Worm (Caenorhabditis elegans) whole organism, mixed stage, embryonic: ENCODE results near the gene comt-3.

ENCODE experiments used
- bed-3 ChIP-seq: fragments of 200-800 bp; sonication (Bioruptor generic); optimal IDR thresholded peaks from 3 replicates; lab custom pipeline; 2018; ENCODE audit warnings: mild to moderate bottlenecking, missing genetic modification characterization, moderate library complexity, missing compliant biosample characterization
- blmp-1 ChIP-seq: fragments of 150-350 bp; optimal IDR thresholded peaks from 2 replicates; lab custom pipeline; 2014; ENCODE audit warnings: missing biosample characterization, missing genetic modification characterization
- ceh-39 ChIP-seq: fragments of 150-350 bp; optimal IDR thresholded peaks from 2 replicates; lab custom pipeline; 2014; ENCODE audit warnings: missing biosample characterization, missing genetic modification characterization
- ceh-43 ChIP-seq: fragments of 200-800 bp; sonication (Bioruptor generic); optimal IDR thresholded peaks from 2 replicates; lab custom pipeline; 2018; ENCODE audit warnings: mild to moderate bottlenecking, missing genetic modification characterization, moderate library complexity, missing compliant biosample characterization
- ceh-83 ChIP-seq: fragments of 200-800 bp; sonication (Bioruptor generic); optimal IDR thresholded peaks from 2 replicates; lab custom pipeline; 2018; ENCODE audit warnings: mild to moderate bottlenecking, missing genetic modification characterization, missing compliant biosample characterization
- ces-1 ChIP-seq: fragments of 150-350 bp; optimal IDR thresholded peaks from 2 replicates; lab custom pipeline; 2014; ENCODE audit warnings: missing biosample characterization, missing genetic modification reagents, missing genetic modification characterization
- cnd-1 ChIP-seq: fragments of 200-800 bp; sonication (Bioruptor generic); optimal IDR thresholded peaks from 2 replicates; lab custom pipeline; 2018; ENCODE audit warnings: mild to moderate bottlenecking, missing genetic modification characterization, missing compliant biosample characterization
- drap-1 ChIP-seq: fragments of 200-800 bp; sonication (Bioruptor generic); optimal IDR thresholded peaks from 3 replicates; lab custom pipeline; 2018; ENCODE audit warnings: mild to moderate bottlenecking, missing genetic modification characterization, missing compliant biosample characterization
- elt-1 ChIP-seq: sonication (generic microtip); optimal IDR thresholded peaks from 2 replicates; lab custom pipeline; 2017; ENCODE audit warnings: missing genetic modification characterization, mild to moderate bottlenecking, missing compliant biosample characterization, antibody characterized with exemption, moderate library complexity, borderline replicate concordance; ENCODE audit not compliant: insufficient read depth
- elt-3 ChIP-seq: fragments of 150-350 bp; optimal IDR thresholded peaks from 2 replicates; lab custom pipeline; 2014; ENCODE audit warnings: missing biosample characterization, missing genetic modification characterization
- ham-2 ChIP-seq: fragments of 200-800 bp; sonication (Bioruptor generic); optimal IDR thresholded peaks from 2 replicates; lab custom pipeline; 2018; ENCODE audit warnings: mild to moderate bottlenecking, missing genetic modification characterization, missing compliant biosample characterization
- hlh-1 ChIP-seq: fragments of 150-350 bp; optimal IDR thresholded peaks from 2 replicates; lab custom pipeline; 2014; ENCODE audit warnings: missing biosample characterization, missing genetic modification reagents, missing genetic modification characterization
- lsy-2 ChIP-seq: fragments of 150-350 bp; optimal IDR thresholded peaks from 2 replicates; lab custom pipeline; 2014; ENCODE audit warnings: missing biosample characterization, missing genetic modification characterization
- mab-5 ChIP-seq: fragments of 150-350 bp; optimal IDR thresholded peaks from 2 replicates; lab custom pipeline; 2014; ENCODE audit warnings: missing biosample characterization, missing genetic modification characterization
- mep-1 ChIP-seq: fragments of 150-350 bp; optimal IDR thresholded peaks from 2 replicates; lab custom pipeline; 2017; ENCODE audit warnings: missing biosample characterization, missing genetic modification reagents, missing genetic modification characterization, inconsistent platforms
- mls-2 ChIP-seq: sonication (generic microtip); optimal IDR thresholded peaks from 2 replicates; lab custom pipeline; 2016; ENCODE audit warnings: mild to moderate bottlenecking, missing genetic modification characterization, moderate library complexity, missing compliant biosample characterization
- nhr-28 ChIP-seq: fragments of 150-350 bp; optimal IDR thresholded peaks from 2 replicates; lab custom pipeline; 2014; ENCODE audit warnings: missing biosample characterization, missing genetic modification characterization
- nhr-76 ChIP-seq: sonication (generic microtip); optimal IDR thresholded peaks from 2 replicates; lab custom pipeline; 2017; ENCODE audit warnings: missing biosample characterization, missing genetic modification characterization
- pha-4 ChIP-seq: fragments of 150-350 bp; optimal IDR thresholded peaks from 2 replicates; lab custom pipeline; 2018; ENCODE audit warnings: missing biosample characterization, missing genetic modification reagents, missing genetic modification characterization
- snpc-4 ChIP-seq: fragments of 150-350 bp; optimal IDR thresholded peaks from 2 replicates; lab custom pipeline; 2014; ENCODE audit warnings: missing biosample characterization, missing genetic modification characterization
- sptf-1 ChIP-seq: sonication (generic microtip); optimal IDR thresholded peaks from 2 replicates; lab custom pipeline; 2017; ENCODE audit warnings: mild to moderate bottlenecking, missing genetic modification characterization, moderate library complexity, missing compliant biosample characterization
- tbx-8 ChIP-seq: fragments of 200-800 bp; sonication (Bioruptor generic); optimal IDR thresholded peaks from 2 replicates; lab custom pipeline; 2018; ENCODE audit warnings: mild to moderate bottlenecking, missing genetic modification characterization, moderate library complexity, missing compliant biosample characterization
- unc-120 ChIP-seq: sonication (generic microtip); optimal IDR thresholded peaks from 2 replicates; lab custom pipeline; 2017; ENCODE audit warnings: missing genetic modification characterization, missing compliant biosample characterization; ENCODE audit not compliant: poor library complexity, severe bottlenecking
- unc-39 ChIP-seq: fragments of 150-350 bp; optimal IDR thresholded peaks from 2 replicates; lab custom pipeline; 2014; ENCODE audit warnings: missing biosample characterization, missing genetic modification characterization
- unc-62 ChIP-seq: fragments of 150-350 bp; optimal IDR thresholded peaks from 2 replicates; lab custom pipeline; 2014; ENCODE audit warnings: missing biosample characterization, missing genetic modification reagents, missing genetic modification characterization
- zip-8 ChIP-seq: fragments of 150-350 bp; optimal IDR thresholded peaks from 2 replicates; lab custom pipeline; 2014; ENCODE audit warnings: missing biosample characterization, missing genetic modification characterization
- ztf-11 ChIP-seq: fragments of 150-350 bp; optimal IDR thresholded peaks from 2 replicates; lab custom pipeline; 2014; ENCODE audit warnings: missing biosample characterization, missing genetic modification characterization

comt-3 gene

DNA sequence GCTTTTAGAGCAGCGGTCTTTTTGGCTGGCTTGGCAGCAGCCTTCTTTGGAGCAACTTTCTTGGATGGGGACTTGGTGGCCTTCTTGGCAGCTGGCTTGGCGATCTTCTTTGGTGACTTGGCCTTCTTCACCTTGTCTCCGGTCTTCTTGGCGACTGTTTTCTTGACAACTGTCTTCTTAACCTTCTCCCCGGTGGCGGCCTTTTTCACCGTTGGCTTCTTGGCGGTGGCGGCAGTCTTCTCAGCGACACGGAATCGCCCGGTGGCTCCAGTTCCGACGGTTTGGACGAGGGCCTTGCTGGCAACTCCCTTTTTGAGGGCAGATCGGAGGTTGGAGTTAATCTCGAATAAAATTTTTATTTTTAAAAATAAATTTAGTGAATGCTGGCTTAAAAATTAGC lies 26.7 kb upstream of the comt-3 start:
- TF ChIP-seq tbx-8 (GFP tag; lab: Kevin White, UChicago) (no peak), ceh-43 (GFP tag; lab: Kevin White, UChicago) (no peak), mls-2 (tag; lab: Kevin White, UChicago) (no peak), unc-62 (GFP tag; lab: Kevin White, UChicago) (no peak), unc-39 (tag; lab: Kevin White, UChicago) (no peak), ceh-83 (GFP tag; lab: Kevin White, UChicago) (no peak), drap-1 (GFP tag; lab: Kevin White, UChicago) (no peak), hlh-1 (no peak), unc-120 (tag; lab: Kevin White, UChicago) (no peak), ztf-11 (tag; lab: Kevin White, UChicago) (no peak), snpc-4 (tag; lab: Kevin White, UChicago) (no peak), ceh-39 (tag; lab: Kevin White, UChicago) (no peak), ces-1 (no peak), nhr-76 (no peak), sptf-1 (tag; lab: Kevin White, UChicago) (no peak), pha-4 (tag; lab: Kevin White, UChicago) (no peak), cnd-1 (no peak)

DNA sequence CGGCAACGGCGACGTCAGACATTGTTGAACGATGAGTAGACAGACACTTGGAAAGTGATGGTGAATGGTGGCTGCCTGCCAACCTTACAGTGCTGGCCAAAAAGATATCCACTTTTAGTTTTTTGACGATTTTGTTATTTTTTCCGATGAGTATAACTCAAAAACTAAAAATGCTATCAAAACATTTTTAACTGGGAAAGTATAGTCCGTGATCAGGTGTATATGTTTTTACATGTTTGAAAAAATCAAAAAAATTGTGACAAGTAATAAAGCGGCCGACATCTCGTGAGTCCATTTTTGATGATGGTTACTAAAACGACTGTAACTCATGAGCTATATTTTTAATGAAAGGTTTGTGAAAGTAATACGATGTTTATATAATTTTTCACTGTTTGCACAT lies 25.9 kb upstream of the comt-3 start, which contains the start of gene hil-6:
TSS of gene hil-6 (minus strand) at position 101 of the 400 bp plus-strand sequence.
- TF ChIP-seq blmp-1 (no peak), ceh-43 (GFP tag; lab: Kevin White, UChicago) (no peak), bed-3 (GFP tag; lab: Kevin White, UChicago) (no peak), nhr-76 (no peak), snpc-4 (tag; lab: Kevin White, UChicago) (no peak)

DNA sequence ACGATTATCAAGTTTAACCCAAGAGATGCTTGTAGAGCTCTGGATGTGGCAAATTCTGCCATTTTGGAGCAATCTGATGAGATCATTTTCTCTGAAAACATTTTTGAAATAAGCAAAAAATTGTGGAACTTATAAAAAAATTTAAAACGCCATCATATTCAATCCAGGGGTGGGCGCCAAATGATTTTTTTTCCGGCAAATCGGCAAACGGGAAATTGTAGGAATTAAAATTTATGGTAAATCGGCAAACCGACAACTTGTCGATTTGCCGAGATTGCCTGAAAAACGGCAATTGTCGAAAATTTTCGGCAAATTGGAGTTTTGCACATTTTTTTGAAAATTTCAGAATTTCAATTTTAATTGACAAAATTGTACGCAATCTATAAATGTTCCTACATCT lies 21.8 kb upstream of the comt-3 start, which contains the start of gene srab-23:
TSS of gene srab-23 (minus strand) at position 101 of the 400 bp plus-strand sequence.
- TF ChIP-seq elt-3 (tag; lab: Kevin White, UChicago) = no peak
- no peak for TF ChIP-seq blmp-1
- no peak for TF ChIP-seq ceh-83 (GFP tag; lab: Kevin White, UChicago)
- no peak for TF ChIP-seq ham-2 (GFP tag; lab: Kevin White, UChicago)
- TF ChIP-seq tbx-8 (GFP tag; lab: Kevin White, UChicago) = no peak

DNA sequence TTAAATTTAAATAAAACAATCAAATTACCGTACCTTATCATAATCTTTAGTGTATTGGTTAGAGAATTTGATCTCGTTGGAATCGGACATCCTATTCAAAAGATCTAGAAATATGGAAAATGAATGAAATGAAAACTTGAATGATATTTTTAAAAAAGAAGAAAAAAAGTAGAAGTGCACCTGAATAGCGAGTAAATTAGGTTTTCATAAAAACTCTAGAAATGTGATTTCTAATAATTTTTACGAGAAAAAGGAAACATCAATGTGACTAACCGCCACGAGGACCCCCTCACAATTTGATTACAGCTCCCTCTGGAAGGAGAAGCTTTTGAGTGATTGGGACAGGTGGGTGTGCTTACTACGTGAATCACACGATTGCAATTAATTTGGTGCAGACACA lies 11.4 kb upstream of the comt-3 start, which contains the start of gene Y40B10A.5:
TSS of gene Y40B10A.5 (minus strand) at position 101 of the 400 bp plus-strand sequence.
- no peak for TF ChIP-seq bed-3 (GFP tag; lab: Kevin White, UChicago)

DNA sequence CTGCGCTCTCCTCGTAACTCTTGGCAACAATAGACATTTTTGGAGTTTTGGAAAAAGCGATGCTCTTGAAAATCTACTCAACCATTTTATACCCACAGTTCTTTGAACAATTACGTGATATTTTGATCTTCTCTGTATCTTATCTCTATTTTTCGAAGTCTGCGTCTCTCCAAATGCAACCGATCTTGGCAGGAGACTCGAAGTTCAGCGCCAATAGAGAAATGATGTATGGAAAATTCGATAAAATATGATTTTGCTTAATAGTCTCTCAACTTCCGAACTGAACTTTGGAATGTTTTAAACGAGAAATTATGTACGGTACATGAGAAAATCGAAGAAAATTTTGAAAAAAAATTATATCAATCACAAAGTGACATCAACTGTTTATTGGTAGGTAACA lies 7.2 kb upstream of the comt-3 start, which contains the start of gene comt-4:
TSS of gene comt-4 (minus strand) at position 50 of the 400 bp plus-strand sequence.
- TF ChIP-seq unc-120 (tag; lab: Kevin White, UChicago) = no peak
- no peak for TF ChIP-seq mep-1
- TF ChIP-seq elt-1 = no peak
- no peak for TF ChIP-seq ceh-83 (GFP tag; lab: Kevin White, UChicago)
- no peak for TF ChIP-seq nhr-28 (tag; lab: Kevin White, UChicago)
- no peak for TF ChIP-seq mab-5 (tag; lab: Kevin White, UChicago)
- TF ChIP-seq elt-3 (tag; lab: Kevin White, UChicago) = no peak
- TF ChIP-seq pha-4 (tag; lab: Kevin White, UChicago) = no peak
- no peak for TF ChIP-seq ceh-43 (GFP tag; lab: Kevin White, UChicago)
- no peak for TF ChIP-seq blmp-1
- TF ChIP-seq ces-1 = no peak
- TF ChIP-seq tbx-8 (GFP tag; lab: Kevin White, UChicago) = no peak
- TF ChIP-seq zip-8 = no peak
- no peak for TF ChIP-seq hlh-1
- TF ChIP-seq ham-2 (GFP tag; lab: Kevin White, UChicago) = no peak
- TF ChIP-seq lsy-2 (tag; lab: Kevin White, UChicago) = no peak
- no peak for TF ChIP-seq snpc-4 (tag; lab: Kevin White, UChicago)
- no peak for TF ChIP-seq unc-62 (GFP tag; lab: Kevin White, UChicago)
- TF ChIP-seq drap-1 (GFP tag; lab: Kevin White, UChicago) = no peak
- TF ChIP-seq, all 35 proteins: peak for 0

DNA sequence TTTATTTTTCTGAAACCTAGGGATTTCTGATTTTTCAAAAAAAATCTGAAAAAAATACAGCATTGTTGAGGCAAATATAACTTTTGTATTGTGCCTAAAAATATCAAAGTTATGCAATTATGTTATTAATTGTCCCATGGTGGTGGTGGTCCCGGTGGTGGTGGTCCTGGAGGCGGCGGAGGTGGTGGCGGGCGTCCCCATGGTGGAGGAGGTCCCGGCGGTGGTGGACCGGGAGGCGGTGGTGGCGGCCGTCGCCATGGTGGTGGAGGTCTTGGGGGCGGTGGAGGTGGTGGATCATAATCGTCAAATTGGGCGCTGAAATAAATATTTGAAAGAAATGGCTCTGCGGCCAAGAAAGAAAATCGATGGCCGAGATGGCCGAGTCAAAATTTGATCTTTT lies 6.5 kb upstream of the comt-3 start:
- TF ChIP-seq mep-1 (no peak), cnd-1 (no peak), unc-39 (tag; lab: Kevin White, UChicago) (no peak)
- TF ChIP-seq, all 35 proteins: peak for 0
